Worm (Caenorhabditis elegans): Measurements from ENCODE around the gene F10C1.23.

ce11 chrII:5777372-5777771 lies 19.5 kb downstream of the F10C1.23 start:
- TF ChIP-seq aly-2 (tag; optimal IDR thresholded peaks at IDR 0.05): no peak
- no peak for TF ChIP-seq nhr-12 (tag; optimal IDR thresholded peaks at IDR 0.05)
- no peak for TF ChIP-seq lin-39 (tag; optimal IDR thresholded peaks at IDR 0.05)
- no peak for TF ChIP-seq R02D3.7 (tag; optimal IDR thresholded peaks at IDR 0.05)
- no peak for TF ChIP-seq ztf-1 (GFP tag; conservative IDR thresholded peaks at IDR 0.05)
- TF ChIP-seq zag-1 (tag; optimal IDR thresholded peaks at IDR 0.05): no peak
